Fruit fly (Drosophila melanogaster) whole organism, embryonic: ENCODE measurements around the gene CG31663.

ENCODE experiments used
- Abd-B ChIP-seq: fragments of 200-800 bp; sonication (Bioruptor generic); optimal IDR thresholded peaks from 2 replicates; lab custom pipeline; 2018; ENCODE audit warnings: missing biosample characterization, mild to moderate bottlenecking, missing genetic modification characterization, moderate library complexity
- Adf1 ChIP-seq: fragments of 200-800 bp; sonication (Bioruptor generic); IDR thresholded peaks from 2 replicates; pipeline ENCODE4 v1.3.6; 2022; ENCODE audit warnings: missing biosample characterization, missing genetic modification characterization
- BEAF-32 ChIP-seq: fragments of 200-800 bp; sonication (Bioruptor generic); optimal IDR thresholded peaks from 3 replicates; lab custom pipeline; 2017; ENCODE audit warnings: missing biosample characterization, missing genetic modification characterization, mild to moderate bottlenecking, moderate library complexity, missing genetic modification reagents
- CG10267 ChIP-seq: fragments of 200-800 bp; sonication (Bioruptor generic); optimal IDR thresholded peaks from 2 replicates; lab custom pipeline; 2018; ENCODE audit warnings: missing biosample characterization, mild to moderate bottlenecking, missing genetic modification characterization, moderate library complexity
- CG10431 ChIP-seq: fragments of 200-800 bp; sonication (Bioruptor generic); optimal IDR thresholded peaks from 3 replicates; lab custom pipeline; 2018; ENCODE audit warnings: missing biosample characterization, mild to moderate bottlenecking, missing genetic modification characterization
- CG11093 ChIP-seq: fragments of 200-800 bp; sonication (Bioruptor generic); IDR thresholded peaks from 3 replicates; pipeline ENCODE4 v1.3.6; 2022; ENCODE audit warnings: missing biosample characterization, missing genetic modification characterization
- CG12299 ChIP-seq: fragments of 200-800 bp; sonication (Bioruptor generic); optimal IDR thresholded peaks from 2 replicates; lab custom pipeline; 2018; ENCODE audit warnings: missing biosample characterization, mild to moderate bottlenecking, missing genetic modification characterization
- CG14014 ChIP-seq: fragments of 200-800 bp; sonication (Bioruptor generic); IDR thresholded peaks from 2 replicates; pipeline ENCODE4 v1.3.6; 2022; ENCODE audit warnings: missing biosample characterization, missing genetic modification characterization
- CG18011 ChIP-seq: fragments of 200-800 bp; sonication (Bioruptor generic); optimal IDR thresholded peaks from 2 replicates; lab custom pipeline; 2017; ENCODE audit warnings: missing biosample characterization, missing genetic modification characterization, mild to moderate bottlenecking, moderate library complexity, missing genotype
- CG2129 ChIP-seq: fragments of 200-800 bp; sonication (Bioruptor generic); IDR thresholded peaks from 2 replicates; pipeline ENCODE4 v1.3.6; 2022; ENCODE audit warnings: missing biosample characterization, missing genetic modification characterization; ENCODE audit not compliant: partially characterized antibody
- CG2712 ChIP-seq: fragments of 200-800 bp; optimal IDR thresholded peaks from 3 replicates; lab custom pipeline; 2019; ENCODE audit warnings: missing biosample characterization, mild to moderate bottlenecking, missing genetic modification characterization, moderate library complexity
- CG34224 ChIP-seq: fragments of 200-800 bp; sonication (Bioruptor generic); IDR thresholded peaks from 3 replicates; pipeline ENCODE4 v1.3.6; 2022; ENCODE audit warnings: missing biosample characterization, missing genetic modification characterization; ENCODE audit not compliant: partially characterized antibody
- CG43689 ChIP-seq: fragments of 200-800 bp; sonication (Bioruptor generic); IDR thresholded peaks from 2 replicates; pipeline ENCODE4 v1.3.6; 2022; ENCODE audit warnings: missing biosample characterization, missing genetic modification characterization
- CG6272 ChIP-seq: fragments of 200-800 bp; sonication (Bioruptor generic); IDR thresholded peaks from 2 replicates; pipeline ENCODE4 v1.3.6; 2022; ENCODE audit warnings: missing biosample characterization, missing genetic modification characterization
- CG6654 ChIP-seq: fragments of 200-800 bp; sonication (Bioruptor generic); optimal IDR thresholded peaks from 2 replicates; lab custom pipeline; 2017; ENCODE audit warnings: missing biosample characterization, mild to moderate bottlenecking, missing genetic modification characterization
- CG7745 ChIP-seq: fragments of 200-800 bp; sonication (Bioruptor generic); optimal IDR thresholded peaks from 2 replicates; lab custom pipeline; 2018; ENCODE audit warnings: missing biosample characterization, mild to moderate bottlenecking, missing genetic modification characterization, moderate library complexity
- CG8089 ChIP-seq: fragments of 200-800 bp; sonication (Bioruptor generic); optimal IDR thresholded peaks from 3 replicates; lab custom pipeline; 2016; ENCODE audit warnings: missing biosample characterization, missing genetic modification characterization
- CG9876 ChIP-seq: fragments of 200-800 bp; sonication (Bioruptor generic); optimal IDR thresholded peaks from 2 replicates; lab custom pipeline; 2016; ENCODE audit warnings: missing biosample characterization, missing genetic modification characterization
- D ChIP-seq, 2 experiments: fragments of 200-800 bp in 1 of 2; fragments of >200 bp in 1 of 2; sonication (Bioruptor generic) in 1 of 2; optimal IDR thresholded peaks; 2 replicates in 1 of 2; 3 replicates in 1 of 2; lab custom pipeline; 2017; ENCODE audit warnings: mild to moderate bottlenecking in 1 of 2, missing biosample characterization in 1 of 2, missing genetic modification characterization in 1 of 2, missing genetic modification reagents in 1 of 2
- Dek ChIP-seq: fragments of 200-800 bp; sonication (Bioruptor generic); optimal IDR thresholded peaks from 3 replicates; lab custom pipeline; 2019; ENCODE audit warnings: missing biosample characterization, mild to moderate bottlenecking, missing genetic modification characterization, moderate library complexity
- Dip2 ChIP-seq: fragments of 200-800 bp; sonication (Bioruptor generic); IDR thresholded peaks from 2 replicates; pipeline ENCODE4 v1.3.6; 2022; ENCODE audit warnings: missing biosample characterization, missing genetic modification characterization
- ERR ChIP-seq: fragments of 200-800 bp; sonication (Bioruptor generic); optimal IDR thresholded peaks from 2 replicates; lab custom pipeline; 2016; ENCODE audit warnings: missing biosample characterization, missing genetic modification characterization
- Hr39 ChIP-seq: fragments of >200 bp; optimal IDR thresholded peaks from 2 replicates; lab custom pipeline; 2017
- MESR4 ChIP-seq: fragments of 200-800 bp; sonication (Bioruptor generic); optimal IDR thresholded peaks from 2 replicates; lab custom pipeline; 2018; ENCODE audit warnings: missing biosample characterization, mild to moderate bottlenecking, missing genetic modification characterization, moderate library complexity
- Med ChIP-seq: fragments of 200-800 bp; sonication (Bioruptor generic); peaks from one replicate; lab custom pipeline; 2016; ENCODE audit warnings: missing biosample characterization, missing genetic modification characterization, mild to moderate bottlenecking, inconsistent platforms, moderate library complexity
- Sin3A ChIP-seq: fragments of >200 bp; optimal IDR thresholded peaks from 2 replicates; lab custom pipeline; 2018
- Sry-β ChIP-seq: fragments of 200-800 bp; sonication (Bioruptor generic); optimal IDR thresholded peaks from 2 replicates; lab custom pipeline; 2018; ENCODE audit warnings: missing biosample characterization, mild to moderate bottlenecking, missing genetic modification characterization, moderate library complexity
- Xbp1 ChIP-seq: fragments of 200-800 bp; sonication (Bioruptor generic); optimal IDR thresholded peaks from 3 replicates; lab custom pipeline; 2016; ENCODE audit warnings: missing biosample characterization, mild to moderate bottlenecking, missing genetic modification characterization
- ab ChIP-seq: fragments of 200-800 bp; sonication (Bioruptor generic); optimal IDR thresholded peaks from 2 replicates; lab custom pipeline; 2016; ENCODE audit warnings: missing biosample characterization, missing genetic modification characterization
- ac ChIP-seq: fragments of 200-800 bp; sonication (Bioruptor generic); optimal IDR thresholded peaks from 3 replicates; lab custom pipeline; 2017; ENCODE audit warnings: missing biosample characterization, mild to moderate bottlenecking, missing genetic modification characterization
- amos ChIP-seq: fragments of 200-800 bp; sonication (Bioruptor generic); IDR thresholded peaks from 2 replicates; pipeline ENCODE4 v1.3.6; 2022; ENCODE audit warnings: missing biosample characterization, missing genetic modification characterization; ENCODE audit not compliant: partially characterized antibody
- bab2 ChIP-seq: fragments of 200-800 bp; sonication (Bioruptor generic); optimal IDR thresholded peaks from 2 replicates; lab custom pipeline; 2016; ENCODE audit warnings: missing biosample characterization, missing genetic modification characterization
- bbx ChIP-seq: fragments of 200-800 bp; sonication (Bioruptor generic); IDR thresholded peaks from 2 replicates; pipeline ENCODE4 v1.3.6; 2022; ENCODE audit warnings: missing biosample characterization, missing genetic modification characterization; ENCODE audit not compliant: partially characterized antibody
- croc ChIP-seq: fragments of 200-800 bp; sonication (Bioruptor generic); conservative IDR thresholded peaks from 3 replicates; pipeline ENCODE4 v1.3.6; 2022; ENCODE audit warnings: missing biosample characterization, missing genetic modification characterization
- danr ChIP-seq: fragments of 200-800 bp; sonication (Bioruptor generic); IDR thresholded peaks from 2 replicates; pipeline ENCODE4 v1.3.6; 2022; ENCODE audit warnings: missing biosample characterization, missing genetic modification characterization
- fru ChIP-seq: fragments of >200 bp; optimal IDR thresholded peaks from 2 replicates; lab custom pipeline; 2017
- gfzf ChIP-seq: fragments of 200-800 bp; sonication (Bioruptor generic); optimal IDR thresholded peaks from 2 replicates; lab custom pipeline; 2016; ENCODE audit warnings: missing biosample characterization, mild to moderate bottlenecking, missing genetic modification characterization, moderate library complexity
- hb ChIP-seq: fragments of 200-800 bp; sonication (Bioruptor generic); IDR thresholded peaks from 3 replicates; pipeline ENCODE4 v1.3.6; 2022; ENCODE audit warnings: missing biosample characterization, missing genetic modification characterization; ENCODE audit not compliant: partially characterized antibody
- jigr1 ChIP-seq: fragments of 200-800 bp; sonication (Bioruptor generic); IDR thresholded peaks from 3 replicates; pipeline ENCODE4 v1.3.6; 2022; ENCODE audit warnings: missing biosample characterization, missing genetic modification characterization
- nmo ChIP-seq: fragments of 200-800 bp; sonication (Bioruptor generic); optimal IDR thresholded peaks from 2 replicates; lab custom pipeline; 2018; ENCODE audit warnings: missing biosample characterization, mild to moderate bottlenecking, missing genetic modification characterization, moderate library complexity
- pan ChIP-seq, 4 experiments: fragments of >200 bp in 3 of 4; fragments of 200-800 bp in 1 of 4; sonication (Bioruptor generic) in 1 of 4; optimal IDR thresholded peaks in 3 of 4; IDR thresholded peaks in 1 of 4; 2 replicates each; pipeline versions ENCODE4 v1.3.6 to Lab custom; 2017 to 2022; ENCODE audit warnings: missing biosample characterization in 2 of 4, missing genetic modification characterization in 2 of 4, mixed read lengths in 1 of 4
- psq ChIP-seq: fragments of 200-800 bp; sonication (Bioruptor generic); optimal IDR thresholded peaks from 2 replicates; lab custom pipeline; 2017; ENCODE audit warnings: missing biosample characterization, missing genetic modification characterization
- sc ChIP-seq, 3 experiments: fragments of >200 bp in 2 of 3; fragments of 200-800 bp in 1 of 3; sonication (Bioruptor generic) in 1 of 3; optimal IDR thresholded peaks; 2 replicates in 2 of 3; 3 replicates in 1 of 3; lab custom pipeline; 2017; ENCODE audit warnings: mild to moderate bottlenecking in 1 of 3, missing biosample characterization in 1 of 3, missing genetic modification characterization in 1 of 3, missing genetic modification reagents in 1 of 3
- schlank ChIP-seq: fragments of 200-800 bp; sonication (Bioruptor generic); optimal IDR thresholded peaks from 2 replicates; lab custom pipeline; 2018; ENCODE audit warnings: missing biosample characterization, mild to moderate bottlenecking, missing genetic modification characterization
- trh ChIP-seq: fragments of 200-800 bp; sonication (Bioruptor generic); optimal IDR thresholded peaks from 2 replicates; lab custom pipeline; 2016; ENCODE audit warnings: missing biosample characterization, missing genetic modification characterization
- ttk ChIP-seq: fragments of 200-800 bp; sonication (Bioruptor generic); IDR thresholded peaks from 2 replicates; pipeline ENCODE4 v2.1.2; 2022; ENCODE audit warnings: missing biosample characterization, missing genetic modification characterization
- wor ChIP-seq: fragments of 200-800 bp; sonication (Bioruptor generic); IDR thresholded peaks from 2 replicates; pipeline ENCODE4 v1.3.6; 2022; ENCODE audit warnings: missing biosample characterization, missing genetic modification characterization
- z ChIP-seq: fragments of 200-800 bp; sonication (Bioruptor generic); IDR thresholded peaks from 3 replicates; pipeline ENCODE4 v1.3.6; 2022; ENCODE audit warnings: missing biosample characterization, missing genetic modification characterization
- zfh2 ChIP-seq: fragments of 200-800 bp; sonication (Bioruptor generic); optimal IDR thresholded peaks from 2 replicates; lab custom pipeline; 2016; ENCODE audit warnings: missing biosample characterization, missing genetic modification characterization

CG31663 gene

dm6 chr2L:1884409-1885082, 3.3 kb upstream of the CG31663 start, which contains the start of gene Wdr62 (continued):
- TF ChIP-seq nmo (GFP tag; lab: Kevin White, UChicago) (peak; percentile 60), CG18011 (peak; percentile 43), trh (GFP tag; lab: Kevin White, UChicago) (peak; percentile 6), amos (GFP tag; lab: Robert Waterston, UW) (peak; percentile 79), psq (GFP tag; lab: Kevin White, UChicago) (no peak), Xbp1 (GFP tag; lab: Kevin White, UChicago) (peak; percentile 41), CG2712 (tag; lab: Kevin White, UChicago) (peak; percentile 76), schlank (no peak), MESR4 (peak; percentile 99), bbx (GFP tag; lab: Robert Waterston, UW) (peak; percentile 88), CG34224 (peak; percentile 67; the same call in 2 of the 3 replicates), ttk (no peak), CG43689 (GFP tag; lab: Robert Waterston, UW) (no peak), zfh2 (GFP tag; lab: Kevin White, UChicago) (peak; percentile 38), danr (GFP tag; lab: Robert Waterston, UW) (no peak), CG11093 (GFP tag; lab: Robert Waterston, UW) (no peak), bab2 (GFP tag; lab: Kevin White, UChicago) (no peak), CG10431 (GFP tag; lab: Kevin White, UChicago) (no peak), gfzf (GFP tag; lab: Kevin White, UChicago) (peak; percentile 89), sc (optimal IDR thresholded peaks at IDR 0.05; lab: Kevin White, UChicago) (no peak), sc (GFP tag; optimal IDR thresholded peaks at IDR 0.05; lab: Kevin White, UChicago) (no peak), ab (peak; percentile 10), BEAF-32 (GFP tag; lab: Kevin White, UChicago) (peak; percentile 68), hb (no peak), Hr39 (no peak), CG9876 (peak; percentile 16), Dip2 (GFP tag; lab: Robert Waterston, UW) (no peak), ERR (peak; percentile 48), wor (GFP tag; lab: Robert Waterston, UW) (no peak), pan (optimal IDR thresholded peaks at IDR 0.05; lab: Kevin White, UChicago) (no peak), pan (GFP tag; optimal IDR thresholded peaks at IDR 0.05 in 1 of 2, IDR thresholded peaks at IDR 0.05 in 1 of 2) (peak in 1 of 2 experiments; percentile 39), jigr1 (GFP tag; lab: Robert Waterston, UW) (no peak), Sry-β (GFP tag; lab: Kevin White, UChicago) (no peak), CG10267 (tag; lab: Kevin White, UChicago) (peak; percentile 68), Med (GFP tag; lab: Kevin White, UChicago) (peak; percentile 94), CG12299 (tag; lab: Kevin White, UChicago) (no peak), croc (GFP tag; lab: Robert Waterston, UW) (no peak; the same call in 2 of the 3 replicates), CG6272 (no peak), CG7745 (peak; percentile 2), CG8089 (GFP tag; lab: Kevin White, UChicago) (peak; percentile 45), D (optimal IDR thresholded peaks at IDR 0.05; lab: Kevin White, UChicago) (peak; percentile 18), D (GFP tag; optimal IDR thresholded peaks at IDR 0.05; lab: Kevin White, UChicago) (no peak), fru (lab: Kevin White, UChicago) (no peak), CG2129 (no peak), CG14014 (GFP tag; lab: Robert Waterston, UW) (peak; percentile 53; the same call in 1 of the 2 replicates), ac (GFP tag; lab: Kevin White, UChicago) (no peak), Abd-B (GFP tag; lab: Kevin White, UChicago) (peak; percentile 40), Sin3A (lab: Kevin White, UChicago) (peak; percentile 26), CG6654 (no peak), z (GFP tag; lab: Robert Waterston, UW) (no peak), Adf1 (GFP tag; lab: Robert Waterston, UW) (peak; percentile 75), Dek (no peak)
